Fruit fly (Drosophila melanogaster): ENCODE measurements around the gene CG33333.

CG33333 gene

DNA sequence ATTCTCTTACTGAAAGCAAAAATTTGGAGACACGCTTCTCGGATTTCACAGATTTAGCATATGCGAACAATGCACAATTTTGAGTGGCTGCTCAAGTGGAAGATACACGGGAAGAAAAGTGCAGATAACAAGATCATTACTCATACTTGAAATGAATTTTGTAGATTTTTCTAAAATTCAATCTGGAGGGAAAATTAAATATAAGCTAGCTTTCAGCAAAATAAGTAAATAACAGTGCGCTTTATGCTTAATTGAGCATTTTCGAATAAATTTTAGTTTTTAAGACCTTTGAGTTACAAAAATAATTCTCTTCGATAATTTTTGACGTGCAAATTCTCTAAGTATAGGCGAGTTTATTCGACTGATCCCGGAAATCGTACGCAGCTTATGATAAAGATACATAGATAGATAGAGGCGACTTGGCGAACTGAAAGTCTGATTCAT, 16.6 kb upstream of the CG33333 start (continued):
- TF ChIP-seq Deaf1 (tag; optimal IDR thresholded peaks at IDR 0.05) (peak; percentile 8), CG16863 (GFP tag; optimal IDR thresholded peaks at IDR 0.05) (no peak), tgo (GFP tag; IDR thresholded peaks at IDR 0.05) (no peak), lmd (GFP tag; IDR thresholded peaks at IDR 0.05) (0 out of 2 replicates have a peak, but pooled peaks have one; percentile 35), CG2678 (tag; optimal IDR thresholded peaks at IDR 0.05) (peak; percentile 49), ci (GFP tag; IDR thresholded peaks at IDR 0.05) (no peak), chm (GFP tag; IDR thresholded peaks at IDR 0.05) (no peak), bbx (GFP tag; IDR thresholded peaks at IDR 0.05; ENCODE audit: partially characterized antibody) (no peak), E2f1 (GFP tag; IDR thresholded peaks at IDR 0.05) (peak; percentile 48; the same call in 1 of the 2 replicates), CG18599 (GFP tag; optimal IDR thresholded peaks at IDR 0.05) (peak; percentile 60), fd96Cb (tag; optimal IDR thresholded peaks at IDR 0.05) (peak; percentile 63), croc (GFP tag; conservative IDR thresholded peaks at IDR 0.05) (0 out of 3 replicates have a peak, but pooled peaks have one; percentile 24), CG16779 (GFP tag; IDR thresholded peaks at IDR 0.05) (no peak), CG30020 (tag; optimal IDR thresholded peaks at IDR 0.05) (no peak), bowl (GFP tag; IDR thresholded peaks at IDR 0.05) (no peak), ac (GFP tag; optimal IDR thresholded peaks at IDR 0.05) (no peak), gcm (GFP tag; optimal IDR thresholded peaks at IDR 0.05) (peak; percentile 8), CG14441 (GFP tag; IDR thresholded peaks at IDR 0.05) (peak; percentile 38; the same call in 1 of the 2 replicates), CG1603 (tag; optimal IDR thresholded peaks at IDR 0.05) (peak; percentile 32), Max (GFP tag; optimal IDR thresholded peaks at IDR 0.05) (peak; percentile 17), so (GFP tag; IDR thresholded peaks at IDR 0.05) (no peak), Camta (GFP tag; optimal IDR thresholded peaks at IDR 0.05) (no peak), tin (GFP tag; optimal IDR thresholded peaks at IDR 0.05) (peak; percentile 57), row (GFP tag; IDR thresholded peaks at IDR 0.05) (peak; percentile 34; the same call in 2 of the 3 replicates), Sry-δ (GFP tag; optimal IDR thresholded peaks at IDR 0.05) (no peak), HLHmδ (GFP tag; optimal IDR thresholded peaks at IDR 0.05) (no peak), caup (GFP tag; optimal IDR thresholded peaks at IDR 0.05; ENCODE audit: severe bottlenecking) (peak; percentile 4), CG7357 (GFP tag; IDR thresholded peaks at IDR 0.05) (no peak), HHEX (GFP tag; optimal IDR thresholded peaks at IDR 0.05) (peak; percentile 60), Blimp-1 (GFP tag; optimal IDR thresholded peaks at IDR 0.05) (peak; percentile 69), Doc3 (GFP tag; IDR thresholded peaks at IDR 0.05; ENCODE audit: partially characterized antibody) (no peak), chinmo (GFP tag; IDR thresholded peaks at IDR 0.05; ENCODE audit: partially characterized antibody) (no peak), wdn (GFP tag; IDR thresholded peaks at IDR 0.05) (no peak), CG4424 (GFP tag; optimal IDR thresholded peaks at IDR 0.05) (peak; percentile 56), onecut (GFP tag; IDR thresholded peaks at IDR 0.05) (no peak), CG18619 (GFP tag; optimal IDR thresholded peaks at IDR 0.05) (no peak), CG13287 (GFP tag; IDR thresholded peaks at IDR 0.05; ENCODE audit: partially characterized antibody) (no peak), br (optimal IDR thresholded peaks at IDR 0.05) (no peak), Dip3 (GFP tag; optimal IDR thresholded peaks at IDR 0.05) (no peak), CG4854 (GFP tag; optimal IDR thresholded peaks at IDR 0.05) (peak; percentile 34), CG11093 (GFP tag; IDR thresholded peaks at IDR 0.05) (no peak), Bdp1 (GFP tag; optimal IDR thresholded peaks at IDR 0.05) (no peak), Vsx1 (GFP tag; optimal IDR thresholded peaks at IDR 0.05) (no peak), sr (GFP tag; IDR thresholded peaks at IDR 0.05) (no peak), HmgD (GFP tag; optimal IDR thresholded peaks at IDR 0.05) (no peak), jumu (GFP tag; optimal IDR thresholded peaks at IDR 0.05) (peak; percentile 2), CG10979 (tag; optimal IDR thresholded peaks at IDR 0.05) (peak; percentile 74), Hey (tag; optimal IDR thresholded peaks at IDR 0.05) (no peak), gcm2 (GFP tag; optimal IDR thresholded peaks at IDR 0.05) (no peak), ssp (GFP tag; IDR thresholded peaks at IDR 0.05) (no peak), D19A (tag; optimal IDR thresholded peaks at IDR 0.05) (peak; percentile 51)

All from whole organism, embryonic.